Worm (Caenorhabditis elegans) whole organism, L4/young adult: ENCODE measurements around the gene dct-12.

Experiments used
- W03F9.2 ChIP-seq: fragments of 150-350 bp; optimal IDR thresholded peaks from 2 replicates; lab custom pipeline; 2014; ENCODE audit warnings: missing biosample characterization, missing genetic modification characterization
- dao-5 ChIP-seq: sonication (generic microtip); optimal IDR thresholded peaks from 2 replicates; lab custom pipeline; 2016; ENCODE audit warnings: missing genotype, missing genetic modification characterization, moderate library complexity, missing compliant biosample characterization
- him-1 ChIP-seq: sonication (generic microtip); optimal IDR thresholded peaks from 2 replicates; lab custom pipeline; 2016; ENCODE audit warnings: missing genotype, missing genetic modification reagents, missing genetic modification characterization, missing compliant biosample characterization

The dct-12 gene

DNA sequence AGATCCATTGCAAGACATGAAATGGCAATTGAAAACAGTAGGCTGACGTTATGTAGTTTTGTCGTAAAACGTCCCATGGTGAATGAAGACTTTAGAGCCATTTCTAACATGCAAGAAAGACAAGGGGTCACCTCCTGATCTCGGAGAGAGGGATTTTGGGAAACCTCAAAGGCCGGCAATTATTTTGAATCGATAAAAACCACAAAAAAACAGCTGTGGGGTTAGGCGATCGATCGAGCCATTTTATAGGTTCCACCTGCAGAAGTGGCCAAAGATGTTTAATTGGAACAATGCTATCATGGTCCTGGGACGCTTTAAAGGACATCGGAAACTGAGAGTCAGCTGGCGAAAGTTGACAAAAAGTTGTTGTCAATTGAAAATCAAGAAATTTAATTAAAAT is 17.5 kb downstream of the dct-12 start, which contains the start of gene Y57A10C.11:
Gene Y57A10C.11, minus strand, starts transcription at position 101 of the 400 bp plus-strand sequence.
- no peak for TF ChIP-seq dao-5 (tag; lab: Kevin White, UChicago)
- no peak for TF ChIP-seq W03F9.2 (tag; lab: Kevin White, UChicago)
- TF ChIP-seq him-1 (tag; lab: Kevin White, UChicago), result no peak

DNA sequence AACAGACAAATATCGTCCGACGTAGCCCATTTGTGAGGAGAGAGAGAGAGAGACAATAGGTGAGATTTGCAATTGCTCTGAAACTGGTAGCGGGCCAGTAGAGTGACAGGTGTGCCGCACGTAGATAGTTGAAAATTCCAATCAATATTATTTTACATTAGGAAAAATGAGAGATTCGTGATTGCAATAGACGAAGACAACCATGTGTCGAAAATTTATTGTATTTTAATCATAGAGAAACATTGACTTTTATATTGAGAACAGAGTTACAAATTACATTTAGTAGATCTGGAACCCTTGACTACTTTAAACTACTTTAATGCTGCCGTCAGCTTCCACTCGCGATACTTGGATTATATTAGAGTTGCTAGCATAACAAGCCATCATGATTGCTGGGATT is 19.8 kb downstream of the dct-12 start, which contains the start of gene Y57A10C.1:
Gene Y57A10C.1, minus strand, starts transcription at position 101 of the 400 bp plus-strand sequence.
- TF ChIP-seq dao-5 (tag; lab: Kevin White, UChicago) (no peak), W03F9.2 (tag; lab: Kevin White, UChicago) (no peak), him-1 (tag; lab: Kevin White, UChicago) (no peak)

DNA sequence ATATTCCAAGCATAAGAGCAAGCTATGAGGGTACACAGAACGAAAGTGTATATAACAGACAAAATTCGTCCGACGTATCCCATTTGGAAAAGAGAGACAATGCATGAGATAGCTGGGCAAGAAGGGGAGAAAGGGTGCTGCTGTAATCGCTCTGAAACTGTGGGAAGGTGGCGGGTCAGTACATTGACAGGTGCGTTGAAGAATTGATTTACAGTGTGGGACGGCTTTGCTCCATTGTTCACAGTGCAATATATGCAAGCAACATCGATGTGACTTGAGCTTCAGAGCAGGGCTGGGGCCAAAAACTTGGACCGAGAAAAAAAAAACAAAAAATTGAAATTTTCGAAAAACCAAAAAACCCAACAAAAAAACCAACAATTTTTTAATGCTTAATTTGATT is 22.1 kb downstream of the dct-12 start, which contains the start of gene F57G9.3:
Gene F57G9.3, minus strand, starts transcription at position 101 of the 400 bp plus-strand sequence.
- TF ChIP-seq dao-5 (tag; lab: Kevin White, UChicago) (no peak), him-1 (tag; lab: Kevin White, UChicago) (no peak), W03F9.2 (tag; lab: Kevin White, UChicago) (no peak)

DNA sequence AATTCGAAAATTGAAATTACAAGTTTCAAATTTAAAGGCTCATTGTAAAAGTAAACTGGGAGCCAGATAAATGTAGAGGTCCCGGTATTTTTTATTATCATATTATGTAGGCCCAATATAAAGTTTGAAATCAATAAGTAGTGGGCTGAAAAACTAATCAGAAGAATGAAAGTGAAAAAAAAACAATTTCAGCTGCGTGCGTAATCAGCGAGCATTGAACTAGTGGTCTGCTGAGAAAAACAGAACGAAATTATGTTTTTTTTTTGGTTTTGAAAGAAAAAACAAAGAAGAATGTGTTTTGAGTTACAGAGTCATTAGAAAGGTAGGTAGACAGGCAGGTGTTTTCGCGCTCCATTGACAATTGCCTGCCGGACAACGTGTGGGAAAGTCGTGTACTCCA is 23.5 kb downstream of the dct-12 start, which contains the start of gene sre-31:
Gene sre-31, minus strand, starts transcription at position 101 of the 400 bp plus-strand sequence.
- TF ChIP-seq him-1 (tag; lab: Kevin White, UChicago) (no peak), dao-5 (tag; lab: Kevin White, UChicago) (no peak), W03F9.2 (tag; lab: Kevin White, UChicago) (no peak)

DNA sequence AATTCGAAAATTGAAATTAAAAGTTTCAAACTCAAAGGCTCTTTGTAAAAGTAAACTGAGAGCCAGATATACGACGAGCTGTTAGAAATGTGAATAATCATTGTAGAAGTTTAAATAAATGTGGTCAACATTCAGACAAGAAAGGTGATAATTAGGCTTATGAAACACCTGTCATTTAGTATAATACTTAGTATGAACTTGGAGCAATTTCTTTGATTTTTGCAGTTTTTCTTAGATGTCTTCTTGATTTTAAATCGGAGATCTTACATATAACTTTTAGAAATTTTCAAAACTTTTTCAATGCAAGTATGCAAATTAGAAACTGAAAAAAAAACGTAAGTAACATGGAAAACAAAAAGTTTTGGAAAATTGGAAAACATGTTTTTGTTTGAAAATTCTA is 25.9 kb downstream of the dct-12 start, which contains the start of gene sre-30:
Gene sre-30, minus strand, starts transcription at position 101 of the 400 bp plus-strand sequence.
- TF ChIP-seq W03F9.2 (tag; lab: Kevin White, UChicago), result no peak
- no peak for TF ChIP-seq dao-5 (tag; lab: Kevin White, UChicago)
- no peak for TF ChIP-seq him-1 (tag; lab: Kevin White, UChicago)

DNA sequence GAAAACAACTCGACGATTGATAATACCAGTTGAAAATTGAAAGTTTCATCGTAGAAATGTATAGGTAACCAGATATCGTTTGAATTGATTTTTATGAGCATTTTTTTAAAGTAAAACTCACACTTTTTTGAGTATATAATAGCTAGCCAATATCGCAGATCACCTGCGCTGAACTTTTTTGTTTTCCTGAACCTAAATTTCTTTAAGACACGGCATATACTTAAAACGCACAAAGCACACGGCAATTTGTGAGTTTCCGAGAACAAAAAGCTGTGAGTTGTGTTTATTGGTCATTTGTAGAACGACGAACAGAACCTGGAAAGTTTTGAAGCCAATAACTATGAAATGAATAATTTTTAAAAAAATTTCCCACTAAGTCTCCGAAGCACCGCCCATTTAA is 30.5 kb downstream of the dct-12 start, which contains the start of gene sre-29:
Gene sre-29, minus strand, starts transcription at position 101 of the 400 bp plus-strand sequence.
- TF ChIP-seq him-1 (tag; lab: Kevin White, UChicago), result no peak
- TF ChIP-seq W03F9.2 (tag; lab: Kevin White, UChicago), result no peak
- no peak for TF ChIP-seq dao-5 (tag; lab: Kevin White, UChicago)

DNA sequence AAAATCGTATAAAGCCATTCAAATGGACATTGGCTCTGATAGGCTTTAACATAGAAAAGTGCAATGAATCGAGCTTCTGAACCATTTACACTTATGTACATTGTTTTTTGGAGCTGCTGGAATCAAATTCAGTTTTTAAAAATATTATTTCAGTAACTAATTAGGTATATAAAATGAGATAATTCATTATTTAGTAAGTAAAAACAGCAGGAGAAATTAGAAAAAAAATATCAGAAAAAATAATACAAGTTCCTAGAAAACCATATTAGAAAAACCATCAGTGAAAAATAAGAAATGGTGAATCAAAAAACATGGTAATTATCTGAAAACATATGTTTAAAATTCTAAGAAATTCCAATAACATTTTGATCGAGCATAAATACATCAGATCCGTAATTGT is 34.6 kb downstream of the dct-12 start, which contains the start of gene F57G9.7:
Gene F57G9.7, minus strand, starts transcription at position 101 of the 400 bp plus-strand sequence.
- TF ChIP-seq him-1 (tag; lab: Kevin White, UChicago) (no peak), W03F9.2 (tag; lab: Kevin White, UChicago) (no peak), dao-5 (tag; lab: Kevin White, UChicago) (no peak)

DNA sequence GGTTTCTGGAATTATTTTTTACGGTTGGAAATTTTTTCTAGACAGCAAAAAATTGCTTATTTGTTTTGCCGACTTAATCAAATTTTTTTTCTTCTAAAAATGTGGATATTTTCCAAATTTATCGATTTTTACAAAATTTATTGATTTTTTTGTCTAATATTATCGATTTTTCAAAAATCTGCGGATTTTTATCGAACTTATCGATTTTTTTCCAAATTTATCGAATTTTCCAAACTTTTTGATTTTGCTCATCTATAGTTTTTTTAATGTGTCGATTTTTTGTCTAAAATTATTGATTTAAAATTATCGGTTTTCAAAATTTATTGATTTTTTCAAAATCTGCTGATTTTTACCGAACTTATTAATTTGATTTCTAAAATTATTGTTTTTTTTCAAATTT is 38.1 kb downstream of the dct-12 start:
- TF ChIP-seq dao-5 (tag; lab: Kevin White, UChicago), result no peak
- TF ChIP-seq W03F9.2 (tag; lab: Kevin White, UChicago), result no peak
- no peak for TF ChIP-seq him-1 (tag; lab: Kevin White, UChicago)

DNA sequence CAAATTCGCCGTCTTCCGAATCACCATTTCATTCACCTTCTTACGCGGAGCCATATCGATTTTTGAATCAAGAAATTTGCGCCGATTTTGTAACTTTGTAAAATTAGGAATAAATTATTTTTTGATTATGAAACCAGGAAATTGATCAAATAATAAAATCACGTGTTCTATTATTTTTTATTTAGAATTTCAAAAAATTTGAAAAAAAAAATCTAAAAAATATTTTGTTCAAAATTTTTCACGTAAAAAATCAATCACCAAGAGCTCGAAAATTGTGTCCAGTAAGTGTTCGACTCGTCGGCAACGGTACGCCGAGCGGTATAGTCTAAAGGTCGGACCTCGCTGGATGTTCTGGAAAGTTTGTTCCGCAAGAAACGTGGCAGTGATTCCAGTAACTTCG is 38.6 kb downstream of the dct-12 start, which contains the start of gene Y57A10B.7:
Gene Y57A10B.7, minus strand, starts transcription at position 101 of the 400 bp plus-strand sequence.
- TF ChIP-seq dao-5 (tag; lab: Kevin White, UChicago), result no peak

DNA sequence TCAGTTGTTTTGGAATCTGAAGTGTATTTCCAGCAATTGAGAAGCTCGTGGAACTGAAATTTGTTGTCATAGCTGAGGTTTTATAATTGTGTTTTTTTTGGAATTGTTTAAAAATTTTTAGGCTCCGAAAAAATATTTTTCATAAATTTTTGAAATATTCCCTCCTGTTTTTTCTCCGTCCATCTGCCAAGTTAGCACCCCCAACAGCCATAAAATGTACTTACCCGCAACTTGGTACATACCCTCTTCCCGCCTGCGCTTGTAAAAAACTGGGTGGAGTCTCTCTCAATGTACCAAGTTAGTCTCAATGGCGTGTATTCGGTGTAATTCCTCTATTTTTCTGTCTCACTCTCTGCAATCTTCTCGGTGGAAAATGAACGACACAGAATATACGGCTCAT is 42.5 kb downstream of the dct-12 start, which contains the start of gene Y57A10B.6:
Gene Y57A10B.6, plus strand, starts transcription at position 301 of the 400 bp plus-strand sequence.
- TF ChIP-seq W03F9.2 (tag; lab: Kevin White, UChicago) (no peak), dao-5 (tag; lab: Kevin White, UChicago) (no peak), him-1 (tag; lab: Kevin White, UChicago) (no peak)

DNA sequence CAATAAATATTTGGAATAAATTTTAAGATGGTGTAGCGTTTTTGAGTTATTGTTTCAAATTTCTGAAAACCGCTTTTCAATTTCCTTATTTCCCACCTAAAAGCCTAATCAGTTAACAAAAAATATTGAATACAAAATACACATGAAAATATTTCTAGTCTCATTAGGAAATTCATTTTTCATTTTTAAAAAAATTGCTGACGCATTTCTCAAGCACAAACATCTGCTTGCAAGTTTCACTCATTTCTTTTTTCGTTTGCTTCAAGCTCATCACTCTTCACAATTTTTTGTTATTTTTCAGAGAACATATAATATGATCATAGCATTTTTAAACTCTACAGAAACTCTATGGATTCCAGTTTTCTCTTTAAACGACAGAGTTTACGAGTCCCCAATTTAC is 44.3 kb downstream of the dct-12 start, which contains the start of gene sre-41:
Gene sre-41, plus strand, starts transcription at position 301 of the 400 bp plus-strand sequence.
- TF ChIP-seq W03F9.2 (tag; lab: Kevin White, UChicago) (no peak), him-1 (tag; lab: Kevin White, UChicago) (no peak), dao-5 (tag; lab: Kevin White, UChicago) (no peak)

DNA sequence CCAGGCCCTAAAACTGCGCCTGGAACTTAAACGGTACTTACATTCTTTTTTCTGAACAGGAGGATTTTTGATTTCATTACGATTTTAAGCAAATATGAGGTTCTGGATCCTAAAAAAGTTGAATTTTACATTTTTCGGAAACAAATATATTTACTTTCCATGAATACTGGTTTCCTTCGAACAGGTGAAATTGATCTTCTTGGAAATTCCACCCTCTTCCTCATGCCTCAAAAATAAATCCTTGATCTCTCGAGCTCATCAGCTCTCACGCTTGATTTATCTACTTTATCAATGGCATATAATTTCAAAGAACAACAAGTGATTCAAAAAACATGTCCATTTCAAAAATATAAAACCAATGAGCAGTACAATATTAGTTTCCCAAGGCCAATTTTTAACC is 44.8 kb downstream of the dct-12 start:
- no peak for TF ChIP-seq W03F9.2 (tag; lab: Kevin White, UChicago)
- no peak for TF ChIP-seq dao-5 (tag; lab: Kevin White, UChicago)
- no peak for TF ChIP-seq him-1 (tag; lab: Kevin White, UChicago)

DNA sequence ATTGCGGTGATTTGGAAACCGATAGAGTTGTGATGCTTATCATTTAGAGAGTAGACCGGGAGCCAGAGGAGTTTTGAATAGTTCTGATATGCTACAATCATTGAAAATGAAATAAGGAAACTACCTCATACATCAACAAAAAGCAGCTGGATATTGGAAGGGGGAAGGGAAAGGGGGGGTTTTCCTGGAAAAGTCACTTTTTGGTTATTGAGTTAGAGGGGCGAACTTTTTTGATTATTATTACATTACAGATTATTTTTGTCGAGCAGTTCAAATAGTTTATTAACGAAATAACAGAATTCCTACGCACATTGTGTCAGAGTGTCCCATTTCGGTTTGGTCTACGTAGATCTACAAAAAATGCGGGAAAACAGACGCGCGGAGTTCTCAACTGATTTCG is 45.5 kb downstream of the dct-12 start, which contains the start of gene sre-42:
Gene sre-42, minus strand, starts transcription at position 101 of the 400 bp plus-strand sequence.
- no peak for TF ChIP-seq him-1 (tag; lab: Kevin White, UChicago)
- TF ChIP-seq dao-5 (tag; lab: Kevin White, UChicago), result no peak
- TF ChIP-seq W03F9.2 (tag; lab: Kevin White, UChicago), result no peak

DNA sequence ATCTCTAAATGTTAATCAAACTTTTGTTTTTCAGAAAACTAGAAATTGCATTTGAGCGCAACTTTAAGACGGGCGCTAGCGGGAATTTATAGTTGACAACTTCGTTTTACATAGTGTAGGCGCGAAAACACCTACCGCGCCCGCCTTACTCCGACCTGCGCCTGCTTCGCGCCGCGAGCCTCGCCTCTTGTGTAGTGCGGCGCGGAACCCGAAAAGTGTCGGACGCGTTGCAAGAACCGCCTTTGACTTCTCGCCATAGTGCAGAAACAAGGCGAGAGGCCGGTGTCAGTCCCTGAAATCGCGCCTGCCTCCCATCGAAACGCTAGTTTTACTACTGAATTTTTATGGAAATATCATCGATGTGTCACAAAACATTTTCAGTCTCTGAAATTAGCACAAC is 46.4 kb downstream of the dct-12 start:
- TF ChIP-seq W03F9.2 (tag; lab: Kevin White, UChicago) (no peak), dao-5 (tag; lab: Kevin White, UChicago) (no peak), him-1 (tag; lab: Kevin White, UChicago) (no peak)
